Fruit fly (Drosophila melanogaster) whole organism, embryonic: ENCODE results near the gene ath.

Experiments
- Abd-B ChIP-seq: fragments of 200-800 bp; sonication (Bioruptor generic); optimal IDR thresholded peaks from 2 replicates; lab custom pipeline; 2018; ENCODE audit warnings: missing biosample characterization, mild to moderate bottlenecking, missing genetic modification characterization, moderate library complexity
- Adf1 ChIP-seq: fragments of 200-800 bp; sonication (Bioruptor generic); IDR thresholded peaks from 2 replicates; pipeline ENCODE4 v1.3.6; 2022; ENCODE audit warnings: missing biosample characterization, missing genetic modification characterization
- Atf6 ChIP-seq: fragments of 200-800 bp; sonication (Bioruptor generic); IDR thresholded peaks from 2 replicates; pipeline ENCODE4 v1.3.6; 2022; ENCODE audit warnings: missing biosample characterization, missing genetic modification characterization
- CG10321 ChIP-seq: fragments of 200-800 bp; sonication (Bioruptor generic); IDR thresholded peaks from 2 replicates; pipeline ENCODE4 v1.3.6; 2022; ENCODE audit warnings: missing biosample characterization, missing genetic modification characterization
- CG10462 ChIP-seq: fragments of 200-800 bp; sonication (Bioruptor generic); optimal IDR thresholded peaks from 2 replicates; lab custom pipeline; 2016; ENCODE audit warnings: missing biosample characterization, missing genetic modification characterization
- CG11093 ChIP-seq: fragments of 200-800 bp; sonication (Bioruptor generic); IDR thresholded peaks from 3 replicates; pipeline ENCODE4 v1.3.6; 2022; ENCODE audit warnings: missing biosample characterization, missing genetic modification characterization
- CG11456 ChIP-seq: fragments of 200-800 bp; sonication (Bioruptor generic); IDR thresholded peaks from 3 replicates; pipeline ENCODE4 v1.3.6; 2022; ENCODE audit warnings: missing biosample characterization, missing genetic modification characterization
- CG12299 ChIP-seq: fragments of 200-800 bp; sonication (Bioruptor generic); optimal IDR thresholded peaks from 2 replicates; lab custom pipeline; 2018; ENCODE audit warnings: missing biosample characterization, mild to moderate bottlenecking, missing genetic modification characterization
- CG14441 ChIP-seq: fragments of 200-800 bp; sonication (Bioruptor generic); IDR thresholded peaks from 2 replicates; pipeline ENCODE4 v1.3.6; 2022; ENCODE audit warnings: missing biosample characterization, missing genetic modification characterization
- CG14860 ChIP-seq: fragments of 200-800 bp; sonication (Bioruptor generic); IDR thresholded peaks from 3 replicates; pipeline ENCODE4 v1.3.6; 2022; ENCODE audit warnings: missing biosample characterization, missing genetic modification characterization; ENCODE audit not compliant: partially characterized antibody
- CG15269 ChIP-seq: fragments of 200-800 bp; sonication (Bioruptor generic); optimal IDR thresholded peaks from 2 replicates; lab custom pipeline; 2018; ENCODE audit warnings: missing biosample characterization, mild to moderate bottlenecking, missing genetic modification characterization, moderate library complexity
- CG15514 ChIP-seq: fragments of 200-800 bp; sonication (Bioruptor generic); optimal IDR thresholded peaks from 3 replicates; lab custom pipeline; 2017; ENCODE audit warnings: missing biosample characterization, missing genetic modification characterization, mild to moderate bottlenecking, moderate library complexity, missing genetic modification reagents
- CG17829 ChIP-seq: fragments of 200-800 bp; optimal IDR thresholded peaks from 2 replicates; lab custom pipeline; 2019; ENCODE audit warnings: missing biosample characterization, mild to moderate bottlenecking, missing genetic modification characterization, moderate library complexity
- CG1792 ChIP-seq: fragments of 200-800 bp; sonication (Bioruptor generic); optimal IDR thresholded peaks from 2 replicates; lab custom pipeline; 2016; ENCODE audit warnings: missing biosample characterization, missing genetic modification characterization
- CG2129 ChIP-seq: fragments of 200-800 bp; sonication (Bioruptor generic); IDR thresholded peaks from 2 replicates; pipeline ENCODE4 v1.3.6; 2022; ENCODE audit warnings: missing biosample characterization, missing genetic modification characterization; ENCODE audit not compliant: partially characterized antibody
- CG31388 ChIP-seq: fragments of 200-800 bp; sonication (Bioruptor generic); optimal IDR thresholded peaks from 2 replicates; lab custom pipeline; 2016; ENCODE audit warnings: missing biosample characterization, missing genetic modification characterization
- CG32772 ChIP-seq: fragments of 200-800 bp; sonication (Bioruptor generic); IDR thresholded peaks from 2 replicates; pipeline ENCODE4 v1.3.6; 2022; ENCODE audit warnings: missing biosample characterization, missing genetic modification characterization
- CG3281 ChIP-seq: fragments of 200-800 bp; sonication (Bioruptor generic); optimal IDR thresholded peaks from 3 replicates; lab custom pipeline; 2017; ENCODE audit warnings: missing biosample characterization, mild to moderate bottlenecking, missing genetic modification characterization
- CG4854 ChIP-seq: fragments of 200-800 bp; sonication (Bioruptor generic); optimal IDR thresholded peaks from 2 replicates; lab custom pipeline; 2016; ENCODE audit warnings: missing biosample characterization, missing genetic modification characterization, inconsistent platforms
- CG6175 ChIP-seq: fragments of 200-800 bp; sonication (Bioruptor generic); IDR thresholded peaks from 3 replicates; pipeline ENCODE4 v1.3.6; 2022; ENCODE audit warnings: missing biosample characterization, missing genetic modification characterization
- CG6654 ChIP-seq: fragments of 200-800 bp; sonication (Bioruptor generic); optimal IDR thresholded peaks from 2 replicates; lab custom pipeline; 2017; ENCODE audit warnings: missing biosample characterization, mild to moderate bottlenecking, missing genetic modification characterization
- CG7987 ChIP-seq: fragments of 200-800 bp; sonication (Bioruptor generic); optimal IDR thresholded peaks from 2 replicates; lab custom pipeline; 2018; ENCODE audit warnings: missing biosample characterization, mild to moderate bottlenecking, missing genetic modification characterization, moderate library complexity
- CG9797 ChIP-seq: fragments of 200-800 bp; sonication (Bioruptor generic); optimal IDR thresholded peaks from 3 replicates; lab custom pipeline; 2018; ENCODE audit warnings: missing biosample characterization, mild to moderate bottlenecking, missing genetic modification characterization
- Deaf1 ChIP-seq: fragments of 200-800 bp; optimal IDR thresholded peaks from 3 replicates; lab custom pipeline; 2019; ENCODE audit warnings: missing biosample characterization, mild to moderate bottlenecking, missing genetic modification characterization, moderate library complexity
- Dek ChIP-seq: fragments of 200-800 bp; sonication (Bioruptor generic); optimal IDR thresholded peaks from 3 replicates; lab custom pipeline; 2019; ENCODE audit warnings: missing biosample characterization, mild to moderate bottlenecking, missing genetic modification characterization, moderate library complexity
- Dfd ChIP-seq, 2 experiments: fragments of >200 bp; optimal IDR thresholded peaks; 2 replicates each; lab custom pipeline; 2017; ENCODE audit warnings: missing biosample characterization in 2 of 2, missing genetic modification characterization in 2 of 2
- Eip74EF ChIP-seq, 2 experiments: fragments of 200-800 bp in 1 of 2; fragments of >200 bp in 1 of 2; sonication (Bioruptor generic) in 1 of 2; optimal IDR thresholded peaks; 2 replicates each; lab custom pipeline; 2017 to 2019; ENCODE audit warnings: missing biosample characterization in 2 of 2, missing genetic modification characterization in 2 of 2, mild to moderate bottlenecking in 1 of 2, moderate library complexity in 1 of 2
- HLH3B ChIP-seq: fragments of 200-800 bp; sonication (Bioruptor generic); IDR thresholded peaks from 2 replicates; pipeline ENCODE4 v1.3.6; 2022; ENCODE audit warnings: missing biosample characterization, missing genetic modification characterization
- Hand ChIP-seq: fragments of 200-800 bp; sonication (Bioruptor generic); optimal IDR thresholded peaks from 2 replicates; lab custom pipeline; 2017; ENCODE audit warnings: mild to moderate bottlenecking, missing biosample characterization, missing genetic modification reagents, missing genetic modification characterization
- HmgZ ChIP-seq: fragments of 200-800 bp; sonication (Bioruptor generic); optimal IDR thresholded peaks from 2 replicates; lab custom pipeline; 2018; ENCODE audit warnings: missing biosample characterization, mild to moderate bottlenecking, missing genetic modification characterization
- Kr ChIP-seq: fragments of 200-800 bp; sonication (Bioruptor generic); optimal IDR thresholded peaks from 2 replicates; lab custom pipeline; 2017; ENCODE audit warnings: missing biosample characterization, mild to moderate bottlenecking, missing genetic modification characterization
- Lpt ChIP-seq: fragments of >200 bp; optimal IDR thresholded peaks from 2 replicates; lab custom pipeline; 2018; ENCODE audit warnings: missing biosample characterization, missing genetic modification characterization
- NC2β ChIP-seq: fragments of 200-800 bp; sonication (Bioruptor generic); optimal IDR thresholded peaks from 2 replicates; lab custom pipeline; 2016; ENCODE audit warnings: missing biosample characterization, missing genetic modification characterization
- Ssrp ChIP-seq: fragments of 200-800 bp; sonication (Bioruptor generic); optimal IDR thresholded peaks from 2 replicates; lab custom pipeline; 2018; ENCODE audit warnings: missing biosample characterization, mild to moderate bottlenecking, missing genetic modification characterization, moderate library complexity
- Stat92E ChIP-seq, 3 experiments: fragments of >200 bp in 2 of 3; fragments of 200-800 bp in 1 of 3; sonication (Bioruptor generic) in 1 of 3; optimal IDR thresholded peaks; 2 replicates each; lab custom pipeline; 2017 to 2019; ENCODE audit warnings: missing biosample characterization in 3 of 3, missing genetic modification characterization in 3 of 3, mild to moderate bottlenecking in 1 of 3, moderate library complexity in 1 of 3
- Vsx1 ChIP-seq: fragments of 200-800 bp; sonication (Bioruptor generic); optimal IDR thresholded peaks from 2 replicates; lab custom pipeline; 2017; ENCODE audit warnings: missing biosample characterization, mild to moderate bottlenecking, missing genetic modification characterization, missing genetic modification reagents
- ash1 ChIP-seq: fragments of 200-800 bp; sonication (Bioruptor generic); optimal IDR thresholded peaks from 2 replicates; lab custom pipeline; 2018; ENCODE audit warnings: missing biosample characterization, mild to moderate bottlenecking, missing genetic modification characterization
- caup ChIP-seq: fragments of 200-800 bp; sonication (Bioruptor generic); optimal IDR thresholded peaks from 3 replicates; lab custom pipeline; 2017; ENCODE audit warnings: missing biosample characterization, mild to moderate bottlenecking, missing genetic modification characterization, moderate library complexity; ENCODE audit not compliant: severe bottlenecking
- ci ChIP-seq: fragments of 200-800 bp; sonication (Bioruptor generic); IDR thresholded peaks from 3 replicates; pipeline ENCODE4 v1.3.6; 2022; ENCODE audit warnings: missing biosample characterization, missing genetic modification characterization
- crp ChIP-seq, 2 experiments: fragments of 200-800 bp; sonication (Bioruptor generic); optimal IDR thresholded peaks; 2 replicates in 1 of 2; 3 replicates in 1 of 2; lab custom pipeline; 2017; ENCODE audit warnings: missing biosample characterization in 2 of 2, missing genetic modification characterization in 2 of 2, mild to moderate bottlenecking in 1 of 2, moderate library complexity in 1 of 2
- emc ChIP-seq: fragments of 200-800 bp; sonication (Bioruptor generic); optimal IDR thresholded peaks from 2 replicates; lab custom pipeline; 2016; ENCODE audit warnings: missing biosample characterization, missing genetic modification characterization
- fu2 ChIP-seq: fragments of 200-800 bp; sonication (Bioruptor generic); optimal IDR thresholded peaks from 2 replicates; lab custom pipeline; 2016; ENCODE audit warnings: missing biosample characterization, missing genetic modification characterization
- gro ChIP-seq: fragments of 200-800 bp; sonication (Bioruptor generic); optimal IDR thresholded peaks from 2 replicates; lab custom pipeline; 2016; ENCODE audit warnings: missing biosample characterization, missing genetic modification characterization
- hth ChIP-seq: fragments of >200 bp; optimal IDR thresholded peaks from 2 replicates; lab custom pipeline; 2017; ENCODE audit warnings: inconsistent platforms
- lbe ChIP-seq: fragments of 200-800 bp; sonication (Bioruptor generic); optimal IDR thresholded peaks from 2 replicates; lab custom pipeline; 2016; ENCODE audit warnings: missing biosample characterization, mild to moderate bottlenecking, missing genetic modification characterization
- shn ChIP-seq: fragments of 200-800 bp; sonication (Bioruptor generic); optimal IDR thresholded peaks from 3 replicates; lab custom pipeline; 2016; ENCODE audit warnings: missing biosample characterization, missing genetic modification characterization
- tio ChIP-seq: fragments of 200-800 bp; sonication (Bioruptor generic); optimal IDR thresholded peaks from 2 replicates; lab custom pipeline; 2017; ENCODE audit warnings: missing biosample characterization, missing genetic modification characterization, inconsistent platforms
- tll ChIP-seq, 2 experiments: fragments of 200-800 bp in 1 of 2; fragments of >200 bp in 1 of 2; sonication (Bioruptor generic) in 1 of 2; optimal IDR thresholded peaks; 2 replicates each; lab custom pipeline; 2017 to 2019; ENCODE audit warnings: missing biosample characterization in 2 of 2, missing genetic modification characterization in 2 of 2, mild to moderate bottlenecking in 1 of 2, moderate library complexity in 1 of 2
- twi ChIP-seq: fragments of 200-800 bp; optimal IDR thresholded peaks from 2 replicates; lab custom pipeline; 2019; ENCODE audit warnings: missing biosample characterization, mild to moderate bottlenecking, missing genetic modification characterization, moderate library complexity

Gene ath

DNA sequence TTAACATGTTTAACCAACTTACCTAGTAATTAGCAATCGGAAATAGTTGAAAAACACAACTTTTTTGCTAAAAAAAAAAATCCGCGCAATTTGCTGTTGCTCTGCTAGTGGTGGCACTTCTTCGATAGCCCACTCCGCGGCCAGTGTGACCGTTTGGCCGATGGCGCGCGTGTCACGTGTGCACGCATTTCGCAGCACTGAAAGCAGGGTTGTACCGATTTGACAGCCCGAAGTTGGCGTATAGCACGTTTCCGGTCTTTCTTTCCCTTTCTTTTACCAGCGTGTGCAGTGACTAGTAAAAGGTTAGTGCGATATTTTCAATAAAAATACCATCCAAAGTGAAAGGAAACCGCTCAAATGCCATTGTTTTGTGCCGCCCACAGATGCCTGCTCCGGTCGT, 10.1 kb upstream of the ath start, which contains the start of the genes Ripalpha and RpL7 (continued):
- TF ChIP-seq ash1 (GFP tag; lab: Kevin White, UChicago): peak; percentile 100
- peak in 1 of 2 experiments; percentile 83 for TF ChIP-seq Eip74EF (GFP tag; optimal IDR thresholded peaks at IDR 0.05; lab: Kevin White, UChicago)
- TF ChIP-seq Ssrp (tag; lab: Kevin White, UChicago): peak; percentile 84
- TF ChIP-seq CG2129: peak; percentile 48
- peak; percentile 99 for TF ChIP-seq CG9797
- TF ChIP-seq Abd-B (GFP tag; lab: Kevin White, UChicago): peak; percentile 68
- peak; percentile 99 for TF ChIP-seq caup
- TF ChIP-seq tio (GFP tag; lab: Kevin White, UChicago): peak; percentile 87
- TF ChIP-seq ci (GFP tag; lab: Robert Waterston, UW): peak; percentile 100
- peak; percentile 94 for TF ChIP-seq CG10462 (GFP tag; lab: Kevin White, UChicago)
- peak; percentile 75 for TF ChIP-seq CG14860 (GFP tag; lab: Robert Waterston, UW)
- peak; percentile 81 for TF ChIP-seq CG31388
- peak; percentile 95 for TF ChIP-seq Kr (GFP tag; lab: Kevin White, UChicago)
- TF ChIP-seq shn (GFP tag; lab: Kevin White, UChicago): peak; percentile 99
- TF ChIP-seq Hand (GFP tag; lab: Kevin White, UChicago): peak; percentile 93
- peak; percentile 97 for TF ChIP-seq CG4854 (GFP tag; lab: Kevin White, UChicago)
- TF ChIP-seq CG7987 (GFP tag; lab: Kevin White, UChicago): peak; percentile 100
- peak; percentile 94 for TF ChIP-seq Atf6
- TF ChIP-seq HmgZ (tag; lab: Kevin White, UChicago): peak; percentile 98
- TF ChIP-seq CG6654 (GFP tag; lab: Kevin White, UChicago): peak; percentile 90
- TF ChIP-seq Dfd (GFP tag; optimal IDR thresholded peaks at IDR 0.05; lab: Kevin White, UChicago): no peak
- peak; percentile 98 for TF ChIP-seq emc
- TF ChIP-seq CG10321 (GFP tag; lab: Robert Waterston, UW): peak; percentile 85
- TF ChIP-seq fu2: peak; percentile 98
- peak; percentile 100 for TF ChIP-seq NC2β (GFP tag; lab: Kevin White, UChicago)
- TF ChIP-seq twi (tag; lab: Kevin White, UChicago): peak; percentile 80
- TF ChIP-seq CG15269 (tag; lab: Kevin White, UChicago): peak; percentile 93
- peak; percentile 97 for TF ChIP-seq CG15514 (GFP tag; lab: Kevin White, UChicago)
- TF ChIP-seq tll (GFP tag; optimal IDR thresholded peaks at IDR 0.05; lab: Kevin White, UChicago): peak in 1 of 2 experiments; percentile 72
- TF ChIP-seq Deaf1: peak; percentile 70
- no peak for TF ChIP-seq Lpt (GFP tag; lab: Kevin White, UChicago)
- peak in 1 of 2 experiments; percentile 77 for TF ChIP-seq crp (GFP tag; optimal IDR thresholded peaks at IDR 0.05; lab: Kevin White, UChicago)
- TF ChIP-seq CG3281: peak; percentile 98
- TF ChIP-seq CG32772: no peak; the same call in none of the 2 replicates
- TF ChIP-seq gro (GFP tag; lab: Kevin White, UChicago): peak; percentile 98
- peak; percentile 90 for TF ChIP-seq CG17829
- TF ChIP-seq CG11093 (GFP tag; lab: Robert Waterston, UW): peak; percentile 72
- peak; percentile 97; the same call in 2 of the 3 replicates for TF ChIP-seq CG6175 (GFP tag; lab: Robert Waterston, UW)
- TF ChIP-seq CG14441 (GFP tag; lab: Robert Waterston, UW): peak; percentile 93
- TF ChIP-seq hth: no peak
- TF ChIP-seq Dek (tag; lab: Kevin White, UChicago): peak; percentile 95
- TF ChIP-seq Stat92E (GFP tag; optimal IDR thresholded peaks at IDR 0.05; lab: Kevin White, UChicago): peak in 1 of 3 experiments; percentile 58
- peak; percentile 98 for TF ChIP-seq Vsx1
- TF ChIP-seq CG11456 (GFP tag; lab: Robert Waterston, UW): peak; percentile 99
- TF ChIP-seq CG1792 (GFP tag; lab: Kevin White, UChicago): peak; percentile 97
- peak; percentile 94 for TF ChIP-seq CG12299
- peak; percentile 86 for TF ChIP-seq Adf1
- TF ChIP-seq HLH3B (GFP tag; lab: Robert Waterston, UW): peak; percentile 95
- TF ChIP-seq lbe (GFP tag; lab: Kevin White, UChicago): peak; percentile 91
